Fruit fly (Drosophila melanogaster): Measurements from ENCODE around the gene Spn28Da.

- no peak for TF ChIP-seq CG8478 (optimal IDR thresholded peaks at IDR 0.05)
- TF ChIP-seq CTCF (optimal IDR thresholded peaks at IDR 0.05): no peak
Observed at dm6 chr2L:7879292-7879894, 9.5 kb downstream of the Spn28Da start, which contains the start of gene spz3.

Data from S2 (cell line).